Fruit fly (Drosophila melanogaster): ENCODE results near the gene CG42726.

Gene CG42726

DNA sequence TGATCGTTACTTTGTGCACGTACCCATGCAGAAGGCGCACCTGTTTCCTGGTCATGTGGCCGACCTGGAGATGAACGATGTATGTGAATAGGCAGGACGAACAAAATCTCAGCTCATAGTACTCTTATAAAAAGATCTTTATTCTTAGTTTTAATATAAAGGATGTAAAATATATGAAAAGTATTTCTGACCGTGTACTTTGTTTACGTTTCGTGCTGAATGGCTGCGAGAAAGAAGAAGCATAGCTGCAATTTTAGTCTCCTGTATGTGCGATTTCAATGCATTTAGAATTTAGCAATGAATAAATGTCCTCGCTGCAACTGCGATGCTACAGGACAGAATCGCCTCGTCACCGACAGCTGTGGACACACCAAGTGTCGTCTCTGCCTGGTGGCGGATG lies at the start of gene CG42726, which contains the start of gene CG42727:
Gene CG42726, plus strand, starts transcription at position 227 of the 400 bp plus-strand sequence.
Gene CG42727, plus strand, starts transcription at position 227 of the 400 bp plus-strand sequence.
- TF ChIP-seq insv (optimal IDR thresholded peaks at IDR 0.05): no peak
- TF ChIP-seq Sin3A (optimal IDR thresholded peaks at IDR 0.05): no peak
- no peak for TF ChIP-seq ttk (optimal IDR thresholded peaks at IDR 0.05)
- TF ChIP-seq h (optimal IDR thresholded peaks at IDR 0.05): no peak
- no peak for TF ChIP-seq psq (optimal IDR thresholded peaks at IDR 0.05)
- TF ChIP-seq Myc (optimal IDR thresholded peaks at IDR 0.05): no peak

- TF ChIP-seq Myc (optimal IDR thresholded peaks at IDR 0.05): no peak
- TF ChIP-seq ttk (optimal IDR thresholded peaks at IDR 0.05): no peak
- no peak for TF ChIP-seq h (optimal IDR thresholded peaks at IDR 0.05)
- no peak for TF ChIP-seq psq (optimal IDR thresholded peaks at IDR 0.05)
- TF ChIP-seq insv (optimal IDR thresholded peaks at IDR 0.05): no peak
- TF ChIP-seq Sin3A (optimal IDR thresholded peaks at IDR 0.05): no peak
Observed at dm6 chr3R:15305246-15305645, 42.6 kb upstream of the CG42726 start.

- no peak for TF ChIP-seq ttk (optimal IDR thresholded peaks at IDR 0.05)
- TF ChIP-seq psq (optimal IDR thresholded peaks at IDR 0.05): no peak
- TF ChIP-seq Sin3A (optimal IDR thresholded peaks at IDR 0.05): no peak
- no peak for TF ChIP-seq insv (optimal IDR thresholded peaks at IDR 0.05)
- TF ChIP-seq Myc (optimal IDR thresholded peaks at IDR 0.05): no peak
- TF ChIP-seq h (optimal IDR thresholded peaks at IDR 0.05): no peak
Observed at dm6 chr3R:15309924-15310323, 37.9 kb upstream of the CG42726 start, which contains the start of gene Tm2. Tm2 (plus strand) TSS chr3R:15310193.

dm6 chr3R:15310695-15311094 lies 37.2 kb upstream of the CG42726 start:
- TF ChIP-seq ttk (optimal IDR thresholded peaks at IDR 0.05) (no peak), h (optimal IDR thresholded peaks at IDR 0.05) (no peak), psq (optimal IDR thresholded peaks at IDR 0.05) (no peak), Myc (optimal IDR thresholded peaks at IDR 0.05) (no peak), insv (optimal IDR thresholded peaks at IDR 0.05) (no peak), Sin3A (optimal IDR thresholded peaks at IDR 0.05) (no peak)

- TF ChIP-seq Myc (optimal IDR thresholded peaks at IDR 0.05): no peak
- TF ChIP-seq ttk (optimal IDR thresholded peaks at IDR 0.05): no peak
- no peak for TF ChIP-seq Sin3A (optimal IDR thresholded peaks at IDR 0.05)
- TF ChIP-seq h (optimal IDR thresholded peaks at IDR 0.05): no peak
- no peak for TF ChIP-seq psq (optimal IDR thresholded peaks at IDR 0.05)
- TF ChIP-seq insv (optimal IDR thresholded peaks at IDR 0.05): no peak
Observed at dm6 chr3R:15313836-15314235, 34.0 kb upstream of the CG42726 start.

- no peak for TF ChIP-seq h (optimal IDR thresholded peaks at IDR 0.05)
- no peak for TF ChIP-seq Myc (optimal IDR thresholded peaks at IDR 0.05)
- no peak for TF ChIP-seq insv (optimal IDR thresholded peaks at IDR 0.05)
- no peak for TF ChIP-seq Sin3A (optimal IDR thresholded peaks at IDR 0.05)
- no peak for TF ChIP-seq psq (optimal IDR thresholded peaks at IDR 0.05)
- no peak for TF ChIP-seq ttk (optimal IDR thresholded peaks at IDR 0.05)
Observed at dm6 chr3R:15316326-15316725, 31.5 kb upstream of the CG42726 start, which contains the start of gene CG14866. CG14866 (plus strand) TSS chr3R:15316471.

DNA sequence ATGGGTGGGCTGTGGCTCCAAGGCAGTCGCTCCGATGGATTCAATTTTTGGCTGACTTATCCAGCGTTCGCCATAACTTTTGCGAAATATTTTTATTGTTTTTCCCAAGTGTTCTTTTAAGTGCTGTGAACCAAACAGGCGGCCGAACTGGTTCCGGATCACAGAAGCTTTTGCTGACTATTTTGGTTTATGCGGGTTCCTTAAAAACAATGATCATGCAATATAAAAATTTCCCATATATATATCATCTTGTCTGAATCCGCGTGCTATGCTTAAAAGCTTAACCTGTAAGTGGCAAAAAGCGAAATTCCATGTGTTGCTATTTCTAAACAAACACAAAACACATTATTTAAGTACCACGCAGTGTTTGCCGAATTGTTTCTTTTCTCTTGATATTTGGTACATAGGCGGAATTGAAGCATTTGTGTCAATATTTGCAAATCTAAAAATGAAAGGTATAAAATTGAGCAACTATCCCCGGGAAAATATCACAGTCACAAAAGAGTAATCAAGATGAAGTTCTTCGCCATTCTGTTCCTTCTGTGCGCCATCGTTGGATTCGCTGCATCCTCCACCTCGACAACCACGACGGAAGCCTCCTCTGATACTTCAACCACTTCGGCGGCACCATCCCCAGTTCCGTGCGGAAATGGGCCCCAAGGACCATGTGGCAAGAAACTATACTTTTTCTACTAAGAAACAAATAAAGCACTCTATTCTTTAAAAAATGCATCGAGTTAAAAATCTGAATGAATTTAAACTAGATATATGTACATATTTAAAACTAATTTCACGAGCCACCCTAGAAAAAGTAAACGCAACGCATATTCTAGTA lies 27.7 kb upstream of the CG42726 start, which contains the start of the genes CG6276 and CG44040:
Gene CG6276, minus strand, starts transcription at position 158 of the 835 bp plus-strand sequence.
Gene CG44040, plus strand, starts transcription at position 467 of the 835 bp plus-strand sequence.
- TF ChIP-seq Sin3A (optimal IDR thresholded peaks at IDR 0.05) (no peak), psq (optimal IDR thresholded peaks at IDR 0.05) (no peak), insv (optimal IDR thresholded peaks at IDR 0.05) (no peak), Myc (optimal IDR thresholded peaks at IDR 0.05) (no peak), h (optimal IDR thresholded peaks at IDR 0.05) (no peak), ttk (optimal IDR thresholded peaks at IDR 0.05) (no peak)

DNA sequence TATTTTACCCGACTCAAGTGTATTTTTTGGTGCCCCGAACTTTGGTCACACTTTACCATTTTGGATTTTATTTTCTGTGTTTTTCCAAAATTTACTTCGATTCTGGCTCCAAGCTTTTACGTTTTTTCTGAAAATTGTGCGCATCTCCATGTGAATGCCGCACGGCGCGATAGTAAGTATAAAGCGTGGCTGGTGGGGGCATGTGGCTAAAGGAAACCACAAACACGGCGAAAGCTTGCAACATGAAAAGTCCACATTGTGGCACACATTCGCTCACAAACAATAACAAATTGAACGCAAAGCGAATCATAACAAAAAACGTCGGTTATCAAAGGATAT lies 27.1 kb upstream of the CG42726 start, which contains the start of gene ear:
Gene ear, plus strand, starts transcription at position 10 of the 339 bp plus-strand sequence.
- TF ChIP-seq Myc (optimal IDR thresholded peaks at IDR 0.05) (no peak), psq (optimal IDR thresholded peaks at IDR 0.05) (no peak), ttk (optimal IDR thresholded peaks at IDR 0.05) (no peak), h (optimal IDR thresholded peaks at IDR 0.05) (no peak), Sin3A (optimal IDR thresholded peaks at IDR 0.05) (no peak), insv (optimal IDR thresholded peaks at IDR 0.05) (no peak)

DNA sequence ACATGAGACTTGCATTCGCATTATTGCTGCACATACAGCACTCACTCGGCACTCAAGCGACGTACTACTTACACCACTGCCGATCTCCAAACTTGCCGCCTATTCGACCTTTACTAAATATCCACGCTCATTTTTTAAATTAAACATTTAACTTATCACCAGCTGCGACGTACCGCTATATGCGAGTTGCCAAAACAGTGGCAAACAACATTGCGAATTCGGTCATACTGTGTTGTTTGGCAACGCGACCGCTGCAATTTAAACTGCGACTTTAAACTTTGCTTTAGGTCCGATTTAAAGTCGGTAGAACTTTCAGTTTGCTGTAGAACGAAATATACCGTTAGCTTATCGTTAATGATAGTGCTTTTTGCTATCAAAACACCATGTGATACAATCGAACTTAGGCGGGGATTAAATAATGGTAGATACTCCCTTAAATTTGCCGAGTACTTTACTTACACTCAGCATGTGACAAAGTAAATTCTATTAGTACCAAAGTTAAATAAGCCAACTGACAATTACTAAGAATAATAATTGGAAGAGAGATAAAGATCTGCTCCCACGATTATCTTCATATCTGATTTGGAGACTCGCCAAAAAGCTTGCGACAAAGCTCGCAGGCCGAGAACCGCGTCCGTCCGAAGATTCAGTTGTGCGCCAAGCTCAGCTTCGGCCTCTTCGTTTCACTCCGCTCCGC lies 19.6 kb upstream of the CG42726 start, which contains the start of the genes CG6236 and ea:
Gene CG6236, minus strand, starts transcription at position 187 of the 697 bp plus-strand sequence.
Gene ea, plus strand, starts transcription at position 647 of the 697 bp plus-strand sequence.
- TF ChIP-seq Sin3A (optimal IDR thresholded peaks at IDR 0.05): no peak
- no peak for TF ChIP-seq h (optimal IDR thresholded peaks at IDR 0.05)
- no peak for TF ChIP-seq psq (optimal IDR thresholded peaks at IDR 0.05)
- no peak for TF ChIP-seq Myc (optimal IDR thresholded peaks at IDR 0.05)
- no peak for TF ChIP-seq insv (optimal IDR thresholded peaks at IDR 0.05)

DNA sequence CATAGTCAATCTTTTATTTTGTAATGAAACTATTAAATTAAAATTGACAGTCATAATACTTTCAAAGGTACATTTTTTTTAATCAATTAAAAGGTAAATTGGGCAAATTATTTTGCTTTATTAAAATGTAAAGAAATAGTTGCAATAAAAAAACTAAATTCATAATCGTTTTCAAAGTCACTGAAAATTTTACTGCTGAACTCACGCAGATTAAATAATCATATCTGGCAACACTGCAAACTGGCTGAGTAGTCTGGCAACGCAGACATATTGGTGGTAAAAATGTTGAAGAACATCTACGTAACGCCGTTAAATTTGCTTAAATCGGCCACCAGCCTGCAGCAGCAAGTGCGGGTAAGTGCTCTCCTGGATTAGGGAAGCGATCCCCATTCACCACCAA lies 17.4 kb upstream of the CG42726 start, which contains the start of gene mRpL9:
Gene mRpL9, plus strand, starts transcription at position 267 of the 400 bp plus-strand sequence.
- TF ChIP-seq ttk (optimal IDR thresholded peaks at IDR 0.05) (no peak), insv (optimal IDR thresholded peaks at IDR 0.05) (no peak), Myc (optimal IDR thresholded peaks at IDR 0.05) (no peak), Sin3A (optimal IDR thresholded peaks at IDR 0.05) (no peak), h (optimal IDR thresholded peaks at IDR 0.05) (no peak), psq (optimal IDR thresholded peaks at IDR 0.05) (no peak)

- TF ChIP-seq Sin3A (optimal IDR thresholded peaks at IDR 0.05) (no peak), insv (optimal IDR thresholded peaks at IDR 0.05) (no peak), h (optimal IDR thresholded peaks at IDR 0.05) (no peak), psq (optimal IDR thresholded peaks at IDR 0.05) (no peak), Myc (optimal IDR thresholded peaks at IDR 0.05) (no peak), ttk (optimal IDR thresholded peaks at IDR 0.05) (no peak)
Observed at dm6 chr3R:15332994-15333393, 14.9 kb upstream of the CG42726 start, which contains the start of the genes Fkbp39 and Cyfip. Fkbp39 (minus strand) TSS chr3R:15333133. Cyfip (plus strand) TSS chr3R:15333266.

All from Kc167 (cell line).